Worm (Caenorhabditis elegans) whole organism, young adult: Measurements from ENCODE around the gene C25G6.4.

ENCODE experiments used
- B0336.3 ChIP-seq: fragments of 200-800 bp; sonication (Bioruptor generic); IDR thresholded peaks from 2 replicates; pipeline ENCODE4 v1.3.6; 2022; ENCODE audit warnings: missing genetic modification characterization, missing compliant biosample characterization
- C06A6.2 ChIP-seq: fragments of 200-800 bp; sonication (Bioruptor generic); conservative IDR thresholded peaks from 2 replicates; pipeline ENCODE4 v1.3.6; 2022; ENCODE audit warnings: missing genetic modification characterization, missing compliant biosample characterization
- F39B2.1 ChIP-seq: fragments of 200-800 bp; sonication (Bioruptor generic); IDR thresholded peaks from 2 replicates; pipeline ENCODE4 v1.3.6; 2022; ENCODE audit warnings: missing genetic modification reagents, missing genetic modification characterization, missing compliant biosample characterization
- F57C9.4 ChIP-seq: sonication (generic microtip); optimal IDR thresholded peaks from 2 replicates; lab custom pipeline; 2017; ENCODE audit warnings: mild to moderate bottlenecking, missing genetic modification characterization, missing compliant biosample characterization
- K11D2.4 ChIP-seq: fragments of 200-800 bp; sonication (Bioruptor generic); IDR thresholded peaks from 2 replicates; pipeline ENCODE4 v1.3.6; 2022; ENCODE audit warnings: missing genetic modification reagents, missing genetic modification characterization, missing compliant biosample characterization
- T07F8.4 ChIP-seq: sonication (generic microtip); optimal IDR thresholded peaks from 2 replicates; lab custom pipeline; 2016; ENCODE audit warnings: mild to moderate bottlenecking, missing genetic modification characterization, moderate library complexity, missing compliant biosample characterization
- Y95B8A.8 ChIP-seq: fragments of 200-800 bp; sonication (Bioruptor generic); IDR thresholded peaks from 2 replicates; pipeline ENCODE4 v1.3.6; 2022; ENCODE audit warnings: missing genetic modification reagents, missing genetic modification characterization, missing compliant biosample characterization
- aptf-2 ChIP-seq: fragments of 200-800 bp; sonication (Bioruptor generic); conservative IDR thresholded peaks from 2 replicates; pipeline ENCODE4 v1.3.6; 2022; ENCODE audit warnings: missing genetic modification reagents, missing genetic modification characterization, missing compliant biosample characterization
- atf-7 ChIP-seq: sonication (generic microtip); optimal IDR thresholded peaks from 2 replicates; lab custom pipeline; 2017; ENCODE audit warnings: mild to moderate bottlenecking, missing genetic modification characterization, missing compliant biosample characterization
- attf-5 ChIP-seq: fragments of 200-800 bp; sonication (Bioruptor generic); optimal IDR thresholded peaks from 2 replicates; lab custom pipeline; 2018; ENCODE audit warnings: mild to moderate bottlenecking, missing genetic modification characterization, missing compliant biosample characterization
- ceh-40 ChIP-seq: fragments of 200-800 bp; sonication (Bioruptor generic); IDR thresholded peaks from 2 replicates; pipeline ENCODE4 v1.3.6; 2022; ENCODE audit warnings: missing genetic modification characterization, missing compliant biosample characterization
- die-1 ChIP-seq: sonication (generic microtip); optimal IDR thresholded peaks from 2 replicates; lab custom pipeline; 2016; ENCODE audit warnings: missing genotype, mild to moderate bottlenecking, missing genetic modification characterization, missing compliant biosample characterization
- dpl-1 ChIP-seq: fragments of 150-350 bp; optimal IDR thresholded peaks from 2 replicates; lab custom pipeline; 2014; ENCODE audit warnings: missing biosample characterization, missing genetic modification reagents, missing genetic modification characterization
- egl-18 ChIP-seq: fragments of 200-800 bp; sonication (Bioruptor generic); IDR thresholded peaks from 2 replicates; pipeline ENCODE4 v1.3.6; 2022; ENCODE audit warnings: missing genetic modification reagents, missing genetic modification characterization, missing compliant biosample characterization
- egrh-3 ChIP-seq: fragments of 200-800 bp; sonication (Bioruptor generic); IDR thresholded peaks from 2 replicates; pipeline ENCODE4 v1.3.6; 2022; ENCODE audit warnings: missing genetic modification reagents, missing genetic modification characterization, missing compliant biosample characterization
- ekl-4 ChIP-seq: fragments of 200-800 bp; sonication (Bioruptor generic); IDR thresholded peaks from 2 replicates; pipeline ENCODE4 v1.3.6; 2022; ENCODE audit warnings: missing genetic modification reagents, missing genetic modification characterization, missing compliant biosample characterization
- ets-4 ChIP-seq: fragments of 200-800 bp; sonication (Bioruptor generic); optimal IDR thresholded peaks from 2 replicates; lab custom pipeline; 2018; ENCODE audit warnings: mild to moderate bottlenecking, missing genetic modification characterization, missing compliant biosample characterization
- fkh-3 ChIP-seq: sonication (generic microtip); optimal IDR thresholded peaks from 2 replicates; lab custom pipeline; 2016; ENCODE audit warnings: mild to moderate bottlenecking, missing genetic modification characterization, missing compliant biosample characterization
- him-1 ChIP-seq: sonication (generic microtip); optimal IDR thresholded peaks from 2 replicates; lab custom pipeline; 2016; ENCODE audit warnings: missing genotype, missing genetic modification reagents, missing genetic modification characterization, missing compliant biosample characterization
- hlh-26 ChIP-seq: fragments of 200-800 bp; sonication (Bioruptor generic); conservative IDR thresholded peaks from 2 replicates; pipeline ENCODE4 v1.3.6; 2022; ENCODE audit warnings: missing genetic modification reagents, missing genetic modification characterization, missing compliant biosample characterization
- lin-26 ChIP-seq: fragments of 200-800 bp; sonication (Bioruptor generic); IDR thresholded peaks from 2 replicates; pipeline ENCODE4 v1.3.6; 2022; ENCODE audit warnings: missing genetic modification reagents, missing genetic modification characterization, missing compliant biosample characterization
- madf-10 ChIP-seq: sonication (generic microtip); optimal IDR thresholded peaks from 2 replicates; lab custom pipeline; 2016; ENCODE audit warnings: mild to moderate bottlenecking, missing genetic modification characterization, missing compliant biosample characterization
- nfyb-1 ChIP-seq: fragments of 200-800 bp; sonication (Bioruptor generic); IDR thresholded peaks from 2 replicates; pipeline ENCODE4 v1.3.6; 2022; ENCODE audit warnings: missing genetic modification reagents, missing genetic modification characterization, missing compliant biosample characterization
- nhr-90 ChIP-seq: sonication (generic microtip); optimal IDR thresholded peaks from 2 replicates; lab custom pipeline; 2016; ENCODE audit warnings: missing genotype, mild to moderate bottlenecking, missing genetic modification characterization, missing compliant biosample characterization
- pha-4 ChIP-seq: fragments of 150-350 bp; sonication (generic microtip); optimal IDR thresholded peaks from 2 replicates; lab custom pipeline; 2014; ENCODE audit warnings: missing biosample characterization, missing genetic modification reagents, missing genetic modification characterization
- rcor-1 ChIP-seq: fragments of 200-800 bp; sonication (Bioruptor generic); IDR thresholded peaks from 2 replicates; pipeline ENCODE4 v1.3.6; 2022; ENCODE audit warnings: missing genetic modification reagents, missing genetic modification characterization, missing compliant biosample characterization
- rpc-1 ChIP-seq, 2 experiments: fragments of 150-350 bp in 1 of 2; sonication (generic microtip) in 1 of 2; optimal IDR thresholded peaks; 2 replicates each; lab custom pipeline; 2014 to 2018; ENCODE audit warnings: missing biosample characterization in 1 of 2, missing genetic modification characterization in 1 of 2, missing genetic modification reagents in 1 of 2, missing genotype in 1 of 2
- sea-2 ChIP-seq: fragments of 200-800 bp; sonication (Bioruptor generic); IDR thresholded peaks from 2 replicates; pipeline ENCODE4 v1.3.6; 2022; ENCODE audit warnings: missing genetic modification characterization, missing compliant biosample characterization
- snpc-1.3 ChIP-seq: sonication (generic microtip); optimal IDR thresholded peaks from 2 replicates; lab custom pipeline; 2017; ENCODE audit warnings: missing genetic modification characterization, mild to moderate bottlenecking, missing compliant biosample characterization, antibody characterized with exemption, moderate library complexity, missing genotype, missing genetic modification reagents; ENCODE audit not compliant: insufficient read depth
- snpc-3.4 ChIP-seq: sonication (generic microtip); optimal IDR thresholded peaks from 2 replicates; lab custom pipeline; 2017; ENCODE audit warnings: missing genetic modification characterization, mild to moderate bottlenecking, missing compliant biosample characterization, antibody characterized with exemption, moderate library complexity, missing genotype, missing genetic modification reagents
- tbp1 ChIP-seq: fragments of 200-800 bp; sonication (Bioruptor generic); optimal IDR thresholded peaks from 2 replicates; lab custom pipeline; 2018; ENCODE audit warnings: mild to moderate bottlenecking, missing genetic modification characterization, missing compliant biosample characterization
- unc-130 ChIP-seq: sonication (generic microtip); optimal IDR thresholded peaks from 2 replicates; lab custom pipeline; 2016; ENCODE audit warnings: missing genetic modification reagents, missing genetic modification characterization, missing compliant biosample characterization
- unc-62 ChIP-seq: fragments of 150-350 bp; optimal IDR thresholded peaks from 2 replicates; lab custom pipeline; 2014; ENCODE audit warnings: missing biosample characterization, missing genetic modification reagents, missing genetic modification characterization
- xnd-1 ChIP-seq: sonication (generic microtip); optimal IDR thresholded peaks from 2 replicates; lab custom pipeline; 2016; ENCODE audit warnings: missing genotype, missing genetic modification reagents, missing genetic modification characterization, missing compliant biosample characterization
- zfh-2 ChIP-seq: fragments of 200-800 bp; sonication (Bioruptor generic); conservative IDR thresholded peaks from 2 replicates; pipeline ENCODE4 v1.3.6; 2022; ENCODE audit warnings: missing genetic modification reagents, missing genetic modification characterization, missing compliant biosample characterization
- ztf-22 ChIP-seq: fragments of 200-800 bp; sonication (Bioruptor generic); optimal IDR thresholded peaks from 2 replicates; lab custom pipeline; 2018; ENCODE audit warnings: mild to moderate bottlenecking, missing genetic modification characterization, moderate library complexity, missing compliant biosample characterization

Gene C25G6.4

DNA sequence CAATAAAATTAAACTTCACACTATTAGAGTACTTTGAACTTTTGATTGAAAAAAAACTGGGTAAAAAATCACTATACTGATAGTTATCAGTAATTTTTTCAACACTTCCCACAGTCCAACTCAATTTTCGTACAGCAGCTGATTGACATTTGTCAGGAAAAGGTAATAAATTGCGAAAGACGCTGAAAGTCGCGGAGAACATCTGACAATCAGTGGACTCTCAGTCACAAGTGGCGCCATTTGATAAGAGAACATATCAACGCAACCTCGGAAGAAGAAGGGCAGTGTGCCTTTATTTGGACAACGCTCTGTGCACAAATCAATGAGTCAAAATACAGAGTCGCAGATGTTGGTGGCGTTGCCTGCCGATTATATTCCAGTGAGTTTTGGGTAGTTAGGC is 22.9 kb upstream of the C25G6.4 start, which contains the start of gene C52B11.5 (continued):
- no peak for TF ChIP-seq B0336.3 (GFP tag; lab: Robert Waterston, UW)
- no peak for TF ChIP-seq him-1 (tag; lab: Kevin White, UChicago)
- no peak for TF ChIP-seq F39B2.1
- no peak for TF ChIP-seq F57C9.4 (tag; lab: Kevin White, UChicago)
- TF ChIP-seq hlh-26: no peak
- TF ChIP-seq snpc-3.4 (tag; lab: Kevin White, UChicago): no peak
- TF ChIP-seq Y95B8A.8 (GFP tag; lab: Robert Waterston, UW): no peak
- peak; percentile 44 for TF ChIP-seq tbp1 (GFP tag; lab: Kevin White, UChicago)
- peak; percentile 82 for TF ChIP-seq atf-7 (tag; lab: Kevin White, UChicago)
- peak; percentile 70 for TF ChIP-seq nhr-90 (tag; lab: Kevin White, UChicago)
- TF ChIP-seq, all 124 proteins: peak for 19

DNA sequence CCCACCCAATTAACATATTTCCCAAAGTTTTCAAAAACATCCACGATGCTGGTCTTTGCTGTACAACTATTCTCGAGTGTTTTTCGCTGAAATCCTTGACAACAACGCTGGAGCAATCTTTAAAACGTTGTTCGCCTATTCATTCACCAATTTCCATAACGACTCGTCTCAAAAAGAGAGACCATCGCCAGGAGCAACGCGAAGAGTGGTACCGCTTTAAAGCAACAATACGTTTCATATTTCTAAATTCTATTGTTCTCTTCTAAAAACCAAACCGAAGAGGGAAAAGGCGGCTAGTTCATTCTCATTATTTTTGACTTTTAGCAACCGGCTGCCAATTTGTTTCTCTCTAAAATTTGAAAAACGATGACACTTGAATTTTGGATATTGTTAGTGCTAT is 21.0 kb upstream of the C25G6.4 start, which contains the start of gene C25G6.1:
TSS of gene C25G6.1 (plus strand) at position 301 of the 400 bp plus-strand sequence.
- no peak for TF ChIP-seq dpl-1 (GFP tag; lab: Kevin White, UChicago)
- no peak for TF ChIP-seq ets-4
- no peak for TF ChIP-seq pha-4 (tag; lab: Kevin White, UChicago)
- TF ChIP-seq unc-130 (GFP tag; lab: Kevin White, UChicago): no peak
- TF ChIP-seq snpc-3.4 (tag; lab: Kevin White, UChicago): no peak
- no peak for TF ChIP-seq nfyb-1 (GFP tag; lab: Robert Waterston, UW)
- TF ChIP-seq aptf-2 (GFP tag; lab: Robert Waterston, UW): no peak
- no peak for TF ChIP-seq T07F8.4 (tag; lab: Kevin White, UChicago)
- TF ChIP-seq F39B2.1: no peak
- TF ChIP-seq xnd-1: no peak
- TF ChIP-seq snpc-1.3 (tag; lab: Kevin White, UChicago): no peak
- no peak for TF ChIP-seq fkh-3
- TF ChIP-seq lin-26 (GFP tag; lab: Robert Waterston, UW): no peak
- TF ChIP-seq nhr-90 (tag; lab: Kevin White, UChicago): no peak
- TF ChIP-seq sea-2 (GFP tag; lab: Robert Waterston, UW): no peak

DNA sequence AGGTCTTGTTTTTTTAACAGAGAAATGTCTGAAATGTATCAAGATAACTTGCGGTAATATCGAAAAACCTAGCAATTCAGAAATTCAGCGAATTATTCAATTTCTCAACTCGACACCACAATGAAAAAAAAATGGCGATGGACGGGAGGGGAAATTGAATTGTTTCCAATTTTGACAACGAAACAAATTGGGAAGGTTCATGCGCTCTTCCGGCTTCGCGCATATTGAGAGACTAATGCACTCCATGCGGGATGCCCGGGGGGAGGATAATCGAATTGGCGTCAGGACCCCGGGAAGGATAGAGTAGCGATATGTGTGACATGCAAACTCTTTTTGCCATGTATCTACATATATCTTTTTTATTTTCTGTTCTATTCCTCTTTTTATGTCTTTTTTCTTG is 15.7 kb upstream of the C25G6.4 start:
- no peak for TF ChIP-seq ekl-4 (GFP tag; lab: Robert Waterston, UW)
- no peak for TF ChIP-seq egl-18 (GFP tag; lab: Robert Waterston, UW)
- TF ChIP-seq rcor-1 (GFP tag; lab: Robert Waterston, UW): no peak
- TF ChIP-seq unc-62: no peak
- TF ChIP-seq C06A6.2 (GFP tag; lab: Robert Waterston, UW): no peak
- no peak for TF ChIP-seq madf-10
- no peak for TF ChIP-seq rpc-1 (optimal IDR thresholded peaks at IDR 0.05; lab: Kevin White, UChicago)
- no peak for TF ChIP-seq rpc-1 (tag; optimal IDR thresholded peaks at IDR 0.05; lab: Kevin White, UChicago)
- TF ChIP-seq egrh-3 (GFP tag; lab: Robert Waterston, UW): no peak
- TF ChIP-seq ztf-22: no peak
- TF ChIP-seq aptf-2 (GFP tag; lab: Robert Waterston, UW): no peak
- no peak for TF ChIP-seq sea-2 (GFP tag; lab: Robert Waterston, UW)
- TF ChIP-seq fkh-3: no peak
- TF ChIP-seq zfh-2 (GFP tag; lab: Robert Waterston, UW): no peak
- TF ChIP-seq attf-5 (GFP tag; lab: Kevin White, UChicago): no peak
- no peak for TF ChIP-seq K11D2.4 (GFP tag; lab: Robert Waterston, UW)
- no peak for TF ChIP-seq ceh-40
- TF ChIP-seq die-1: no peak
